Worm (Caenorhabditis elegans): ENCODE measurements around the gene F21D9.3.

DNA sequence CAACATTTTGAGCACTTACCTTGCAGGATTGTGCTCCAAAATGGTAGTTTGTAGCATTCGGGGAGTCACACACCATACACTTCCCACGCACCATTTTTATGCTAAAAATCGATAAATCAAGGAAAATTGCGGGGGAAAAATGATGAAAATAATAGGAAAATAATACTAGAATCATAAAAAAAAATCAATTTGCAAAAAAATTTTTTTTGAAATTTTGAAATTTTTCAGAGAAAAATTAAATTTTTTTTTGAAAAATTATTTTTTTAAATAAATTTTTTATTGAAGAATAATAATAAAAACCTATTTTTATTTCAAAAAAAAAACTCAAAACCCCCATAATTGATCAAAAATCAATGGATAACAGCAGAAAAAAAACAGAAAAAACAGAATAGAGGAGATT lies 45.8 kb downstream of the F21D9.3 start, which contains the start of gene nhr-79:
- no peak for TF ChIP-seq skn-1 (tag; optimal IDR thresholded peaks at IDR 0.05)
- TF ChIP-seq egl-27 (tag; optimal IDR thresholded peaks at IDR 0.05), result no peak
- TF ChIP-seq nhr-76 (tag; optimal IDR thresholded peaks at IDR 0.05), result no peak
- no peak for TF ChIP-seq nhr-28 (tag; optimal IDR thresholded peaks at IDR 0.05)
